Worm (Caenorhabditis elegans): Measurements from ENCODE around the gene F44G4.1.

F44G4.1 gene

ce11 chrII:9013341-9013740 is 18.9 kb downstream of the F44G4.1 start:
- TF ChIP-seq pes-1 (GFP tag; IDR thresholded peaks at IDR 0.05): no peak
- peak; percentile 12 for TF ChIP-seq hmg-4 (GFP tag; optimal IDR thresholded peaks at IDR 0.05)
- TF ChIP-seq F13C5.2 (tag; optimal IDR thresholded peaks at IDR 0.05): no peak

DNA sequence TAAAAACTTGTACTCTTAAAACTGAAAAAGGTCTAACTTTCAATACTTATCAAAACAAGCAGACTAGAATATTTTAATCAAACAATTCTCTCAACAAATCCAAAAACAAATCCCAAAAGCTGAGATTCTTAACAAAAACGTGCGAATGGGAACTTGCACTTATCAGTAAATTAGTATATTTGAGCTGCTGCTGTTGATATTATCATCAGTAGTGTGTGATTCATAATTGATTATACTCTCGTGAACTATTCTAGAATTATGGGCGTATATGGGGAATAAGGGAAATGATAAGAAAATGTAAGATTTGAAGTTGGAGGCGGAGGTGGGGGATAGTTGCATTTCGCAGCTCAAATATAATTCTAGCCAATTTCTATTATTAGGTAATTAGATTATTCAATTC is 19.8 kb downstream of the F44G4.1 start:
- TF ChIP-seq ceh-36 (tag; optimal IDR thresholded peaks at IDR 0.05): no peak
- TF ChIP-seq pes-1 (GFP tag; IDR thresholded peaks at IDR 0.05): no peak
- TF ChIP-seq ceh-13 (GFP tag; optimal IDR thresholded peaks at IDR 0.05): no peak

ce11 chrII:9014877-9015505 is 20.6 kb downstream of the F44G4.1 start:
- no peak for TF ChIP-seq F13C5.2 (tag; optimal IDR thresholded peaks at IDR 0.05)
- TF ChIP-seq scrt-1 (GFP tag; IDR thresholded peaks at IDR 0.05): no peak
- no peak for TF ChIP-seq flt-1 (GFP tag; IDR thresholded peaks at IDR 0.05)
- no peak for TF ChIP-seq B0310.2 (tag; optimal IDR thresholded peaks at IDR 0.05)
- no peak for TF ChIP-seq hmg-4 (GFP tag; optimal IDR thresholded peaks at IDR 0.05)
- TF ChIP-seq ceh-13 (GFP tag; optimal IDR thresholded peaks at IDR 0.05): no peak
- TF ChIP-seq tbx-37 (GFP tag; conservative IDR thresholded peaks at IDR 0.05): no peak
- no peak for TF ChIP-seq ama-1 (optimal IDR thresholded peaks at IDR 0.05)
- TF ChIP-seq ets-7 (tag; optimal IDR thresholded peaks at IDR 0.05): no peak
- no peak for TF ChIP-seq hmbx-1 (tag; optimal IDR thresholded peaks at IDR 0.05)
- TF ChIP-seq sea-1 (GFP tag; conservative IDR thresholded peaks at IDR 0.05): no peak
- TF ChIP-seq tbx-11 (GFP tag; IDR thresholded peaks at IDR 0.05): no peak
- no peak for TF ChIP-seq pes-1 (GFP tag; IDR thresholded peaks at IDR 0.05)
- no peak for TF ChIP-seq tra-4 (tag; optimal IDR thresholded peaks at IDR 0.05)
- TF ChIP-seq ceh-36 (tag; optimal IDR thresholded peaks at IDR 0.05): no peak
- no peak for TF ChIP-seq aly-1 (tag; optimal IDR thresholded peaks at IDR 0.05)

- TF ChIP-seq B0310.2 (tag; optimal IDR thresholded peaks at IDR 0.05): no peak
- no peak for TF ChIP-seq hnd-1 (tag; optimal IDR thresholded peaks at IDR 0.05)
- TF ChIP-seq sea-1 (GFP tag; conservative IDR thresholded peaks at IDR 0.05): no peak
- no peak for TF ChIP-seq tbx-37 (GFP tag; conservative IDR thresholded peaks at IDR 0.05)
- no peak for TF ChIP-seq tra-4 (tag; optimal IDR thresholded peaks at IDR 0.05)
- no peak for TF ChIP-seq pes-1 (GFP tag; IDR thresholded peaks at IDR 0.05)
- TF ChIP-seq flt-1 (GFP tag; IDR thresholded peaks at IDR 0.05): no peak
- TF ChIP-seq tbx-11 (GFP tag; IDR thresholded peaks at IDR 0.05): no peak
- no peak for TF ChIP-seq ceh-36 (tag; optimal IDR thresholded peaks at IDR 0.05)
- no peak for TF ChIP-seq ets-7 (tag; optimal IDR thresholded peaks at IDR 0.05)
- TF ChIP-seq F13C5.2 (tag; optimal IDR thresholded peaks at IDR 0.05): no peak
- no peak for TF ChIP-seq hmg-4 (GFP tag; optimal IDR thresholded peaks at IDR 0.05)
- no peak for TF ChIP-seq hmbx-1 (tag; optimal IDR thresholded peaks at IDR 0.05)
- no peak for TF ChIP-seq aly-1 (tag; optimal IDR thresholded peaks at IDR 0.05)
- no peak for TF ChIP-seq ama-1 (optimal IDR thresholded peaks at IDR 0.05)
- TF ChIP-seq scrt-1 (GFP tag; IDR thresholded peaks at IDR 0.05): no peak
- no peak for TF ChIP-seq ceh-13 (GFP tag; optimal IDR thresholded peaks at IDR 0.05)
Observed at ce11 chrII:9017628-9018027, 23.2 kb downstream of the F44G4.1 start.

- TF ChIP-seq flt-1 (GFP tag; IDR thresholded peaks at IDR 0.05) (no peak), tbx-11 (GFP tag; IDR thresholded peaks at IDR 0.05) (no peak), ceh-36 (tag; optimal IDR thresholded peaks at IDR 0.05) (no peak), sea-1 (GFP tag; conservative IDR thresholded peaks at IDR 0.05) (no peak), ets-7 (tag; optimal IDR thresholded peaks at IDR 0.05) (no peak), hmg-4 (GFP tag; optimal IDR thresholded peaks at IDR 0.05) (no peak), B0310.2 (tag; optimal IDR thresholded peaks at IDR 0.05) (no peak), F13C5.2 (tag; optimal IDR thresholded peaks at IDR 0.05) (no peak), hnd-1 (tag; optimal IDR thresholded peaks at IDR 0.05) (no peak), hmbx-1 (tag; optimal IDR thresholded peaks at IDR 0.05) (no peak), scrt-1 (GFP tag; IDR thresholded peaks at IDR 0.05) (no peak), aly-1 (tag; optimal IDR thresholded peaks at IDR 0.05) (no peak), tbx-37 (GFP tag; conservative IDR thresholded peaks at IDR 0.05) (no peak)
Observed at ce11 chrII:9019704-9020103, 25.3 kb downstream of the F44G4.1 start, which contains the start of gene dep-1. TSS of gene dep-1 (minus strand) at chrII:9019798.

DNA sequence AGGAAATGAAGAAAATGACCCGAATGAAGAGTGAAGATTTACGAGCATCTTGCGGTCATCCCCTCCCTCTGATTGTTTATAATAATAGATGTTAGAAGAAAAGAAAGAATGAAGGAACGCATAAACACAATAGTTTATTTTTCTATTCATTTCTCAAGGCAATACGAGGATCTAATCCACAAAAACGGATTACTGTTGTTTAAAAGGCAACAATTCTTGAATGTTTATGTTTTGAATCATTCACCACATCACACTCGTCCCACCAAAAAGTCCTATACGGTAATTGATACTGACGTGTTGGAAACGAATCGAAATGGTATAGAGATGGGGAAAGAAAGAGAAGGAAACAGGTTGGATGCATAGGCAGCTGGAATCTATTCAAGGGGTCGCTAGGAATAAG is 27.2 kb downstream of the F44G4.1 start:
- TF ChIP-seq hmbx-1 (tag; optimal IDR thresholded peaks at IDR 0.05): no peak
- TF ChIP-seq hmg-4 (GFP tag; optimal IDR thresholded peaks at IDR 0.05): no peak
- no peak for TF ChIP-seq B0310.2 (tag; optimal IDR thresholded peaks at IDR 0.05)
- TF ChIP-seq aly-1 (tag; optimal IDR thresholded peaks at IDR 0.05): no peak
- TF ChIP-seq ceh-36 (tag; optimal IDR thresholded peaks at IDR 0.05): no peak
- no peak for TF ChIP-seq tbx-11 (GFP tag; IDR thresholded peaks at IDR 0.05)
- TF ChIP-seq sea-1 (GFP tag; conservative IDR thresholded peaks at IDR 0.05): no peak
- TF ChIP-seq ceh-13 (GFP tag; optimal IDR thresholded peaks at IDR 0.05): no peak
- TF ChIP-seq scrt-1 (GFP tag; IDR thresholded peaks at IDR 0.05): no peak
- TF ChIP-seq F13C5.2 (tag; optimal IDR thresholded peaks at IDR 0.05): no peak
- TF ChIP-seq hnd-1 (tag; optimal IDR thresholded peaks at IDR 0.05): no peak
- TF ChIP-seq tbx-37 (GFP tag; conservative IDR thresholded peaks at IDR 0.05): no peak

DNA sequence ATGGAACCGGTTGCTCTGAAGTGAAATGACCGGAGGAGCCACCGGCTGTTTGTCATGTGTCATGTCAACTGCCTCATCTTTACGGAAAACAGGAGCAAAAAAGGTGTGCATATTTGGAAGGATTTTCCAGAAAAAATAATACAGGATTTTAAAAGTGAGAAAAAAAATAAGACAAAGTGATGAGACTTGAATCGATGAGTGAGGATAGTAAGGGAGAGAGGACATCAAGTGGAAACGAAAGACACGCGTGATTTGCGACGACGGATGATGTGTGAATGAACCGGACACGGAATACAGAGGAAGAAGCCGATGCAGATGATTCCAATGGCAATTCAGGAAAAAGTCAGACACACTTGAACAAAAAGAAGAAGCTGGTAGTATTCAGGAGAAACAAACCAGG is 29.9 kb downstream of the F44G4.1 start:
- TF ChIP-seq tra-4 (tag; optimal IDR thresholded peaks at IDR 0.05) (no peak), hnd-1 (tag; optimal IDR thresholded peaks at IDR 0.05) (no peak), sea-1 (GFP tag; conservative IDR thresholded peaks at IDR 0.05) (no peak), aly-1 (tag; optimal IDR thresholded peaks at IDR 0.05) (no peak), ceh-13 (GFP tag; optimal IDR thresholded peaks at IDR 0.05) (no peak), flt-1 (GFP tag; IDR thresholded peaks at IDR 0.05) (no peak), ceh-36 (tag; optimal IDR thresholded peaks at IDR 0.05) (no peak), F13C5.2 (tag; optimal IDR thresholded peaks at IDR 0.05) (no peak), tbx-11 (GFP tag; IDR thresholded peaks at IDR 0.05) (no peak), ets-7 (tag; optimal IDR thresholded peaks at IDR 0.05) (no peak), hmbx-1 (tag; optimal IDR thresholded peaks at IDR 0.05) (no peak), scrt-1 (GFP tag; IDR thresholded peaks at IDR 0.05) (no peak), B0310.2 (tag; optimal IDR thresholded peaks at IDR 0.05) (no peak), hmg-4 (GFP tag; optimal IDR thresholded peaks at IDR 0.05) (no peak)

Data from whole organism, early embryonic.